Worm (Caenorhabditis elegans) whole organism, L2 larva: ENCODE results near the gene zmp-4.

Experiments
- ZK546.5 ChIP-seq: sonication (generic microtip); optimal IDR thresholded peaks from 2 replicates; lab custom pipeline; 2017; ENCODE audit warnings: missing biosample characterization, missing genetic modification characterization
- alr-1 ChIP-seq: fragments of 150-350 bp; optimal IDR thresholded peaks from 2 replicates; lab custom pipeline; 2014; ENCODE audit warnings: missing biosample characterization, missing genetic modification characterization
- aly-2 ChIP-seq: fragments of 150-350 bp; optimal IDR thresholded peaks from 2 replicates; lab custom pipeline; 2014; ENCODE audit warnings: missing biosample characterization, missing genetic modification characterization
- ama-1 ChIP-seq: fragments of 150-350 bp; optimal IDR thresholded peaks from 2 replicates; lab custom pipeline; 2018; ENCODE audit warnings: inconsistent platforms
- fos-1 ChIP-seq: fragments of 150-350 bp; optimal IDR thresholded peaks from 2 replicates; lab custom pipeline; 2014; ENCODE audit warnings: missing biosample characterization, missing genetic modification characterization
- lin-11 ChIP-seq: fragments of 150-350 bp; sonication (generic microtip); optimal IDR thresholded peaks from 2 replicates; lab custom pipeline; 2014; ENCODE audit warnings: missing biosample characterization, missing genetic modification characterization, inconsistent platforms, mixed read lengths
- mdl-1 ChIP-seq, 2 experiments: fragments of 150-350 bp in 1 of 2; sonication (generic microtip) in 1 of 2; optimal IDR thresholded peaks; 2 replicates each; lab custom pipeline; 2017; ENCODE audit warnings: missing biosample characterization in 2 of 2, missing genetic modification characterization in 2 of 2
- nhr-11 ChIP-seq: fragments of 150-350 bp; optimal IDR thresholded peaks from 2 replicates; lab custom pipeline; 2014; ENCODE audit warnings: missing biosample characterization, missing genetic modification characterization
- nhr-77 ChIP-seq: fragments of 150-350 bp; optimal IDR thresholded peaks from 2 replicates; lab custom pipeline; 2014; ENCODE audit warnings: missing biosample characterization, missing genetic modification characterization
- unc-62 ChIP-seq: fragments of 150-350 bp; optimal IDR thresholded peaks from 2 replicates; lab custom pipeline; 2014; ENCODE audit warnings: missing biosample characterization, missing genetic modification reagents, missing genetic modification characterization
- zag-1 ChIP-seq: fragments of 150-350 bp; optimal IDR thresholded peaks from 2 replicates; lab custom pipeline; 2014; ENCODE audit warnings: missing biosample characterization, missing genetic modification characterization

DNA sequence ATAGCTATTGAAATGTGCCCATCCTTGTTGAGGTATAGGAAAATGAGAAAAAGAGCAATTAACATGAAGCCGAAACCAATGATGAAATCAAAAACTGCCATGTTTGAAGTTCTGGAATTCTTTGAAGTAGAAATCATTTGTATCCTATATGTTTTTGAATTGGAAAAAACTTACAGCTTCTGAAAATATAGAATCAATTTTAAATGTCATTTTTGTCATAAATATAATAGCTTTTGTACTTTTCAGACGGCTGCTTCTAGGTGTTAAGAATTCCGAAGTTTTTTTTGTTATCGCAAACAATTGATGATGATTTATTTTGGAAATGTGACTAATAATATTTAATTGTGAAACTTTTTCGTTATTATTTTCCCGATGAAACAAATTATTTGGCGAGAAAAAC, 25.6 kb upstream of the zmp-4 start, which contains the start of gene C30G7.4:
- no peak for TF ChIP-seq ZK546.5
- TF ChIP-seq fos-1 (tag; lab: Kevin White, UChicago), result no peak
- no peak for TF ChIP-seq alr-1
- TF ChIP-seq ama-1 (lab: Kevin White, UChicago), result no peak
- no peak for TF ChIP-seq unc-62
- TF ChIP-seq aly-2, result no peak
- TF ChIP-seq nhr-77 (tag; lab: Kevin White, UChicago), result no peak
- no peak for TF ChIP-seq nhr-11
- no peak for TF ChIP-seq lin-11
- no peak for TF ChIP-seq mdl-1 (tag; optimal IDR thresholded peaks at IDR 0.05; lab: Kevin White, UChicago)
- no peak for TF ChIP-seq zag-1 (tag; lab: Kevin White, UChicago)
